Fruit fly (Drosophila melanogaster): ENCODE results near the gene CG43783.

Gene CG43783

DNA sequence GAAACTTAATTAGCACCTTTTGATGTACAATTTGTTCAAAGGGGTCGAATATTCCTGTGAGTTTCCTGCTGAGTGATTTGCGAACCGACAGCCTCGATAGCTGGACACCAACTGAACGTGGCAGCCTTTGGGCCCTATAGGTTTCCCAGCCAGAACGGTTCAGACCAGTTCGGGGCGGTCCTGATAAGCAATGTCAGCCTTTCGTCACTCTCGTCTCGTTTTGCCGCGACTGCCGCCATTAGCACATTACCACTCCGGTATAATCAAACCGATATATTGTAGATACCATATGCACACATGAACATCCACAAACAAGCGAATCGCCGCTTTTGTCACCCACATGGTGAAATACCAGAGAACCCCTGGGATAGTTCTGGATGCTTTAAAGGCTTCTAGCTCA, 49.0 kb downstream of the CG43783 start, which contains the start of gene TrpA1:
Gene TrpA1 (minus strand): TSS at position 101 of the 400 bp plus-strand sequence.
- TF ChIP-seq CG9139 (GFP tag; optimal IDR thresholded peaks at IDR 0.05), result no peak
- TF ChIP-seq Blimp-1 (GFP tag; optimal IDR thresholded peaks at IDR 0.05), result no peak
- no peak for TF ChIP-seq Ets21C (GFP tag; optimal IDR thresholded peaks at IDR 0.05)
- no peak for TF ChIP-seq CG3032 (tag; optimal IDR thresholded peaks at IDR 0.05)
- TF ChIP-seq topi (GFP tag; optimal IDR thresholded peaks at IDR 0.05), result no peak
- TF ChIP-seq CG34406 (GFP tag; optimal IDR thresholded peaks at IDR 0.05), result no peak
- no peak for TF ChIP-seq Sox102F (GFP tag; optimal IDR thresholded peaks at IDR 0.05)
- TF ChIP-seq OdsH (GFP tag; optimal IDR thresholded peaks at IDR 0.05), result no peak
- TF ChIP-seq CG8632 (GFP tag; optimal IDR thresholded peaks at IDR 0.05), result no peak
- no peak for TF ChIP-seq CG4318 (GFP tag; optimal IDR thresholded peaks at IDR 0.05)
- no peak for TF ChIP-seq Hr38 (GFP tag; optimal IDR thresholded peaks at IDR 0.05)

DNA sequence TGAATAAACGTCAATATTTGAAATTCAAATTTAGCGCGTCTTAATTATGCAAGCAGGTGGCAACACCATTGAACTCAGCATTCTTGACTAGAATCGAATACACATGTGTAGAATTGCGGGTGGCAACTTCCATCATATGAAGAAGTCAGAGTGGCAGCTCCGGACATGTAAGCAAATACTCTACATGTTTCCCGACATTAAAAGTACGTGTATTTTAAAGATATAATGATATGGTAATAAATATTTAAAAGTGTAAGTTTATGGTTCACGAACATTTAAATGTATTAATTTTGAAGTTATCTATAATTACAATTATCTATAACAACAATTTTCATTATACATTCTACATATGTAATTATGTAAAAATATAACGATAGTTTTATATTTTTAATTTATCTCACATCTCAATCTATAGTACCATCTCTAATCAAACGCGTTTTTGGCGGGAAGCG, 62.9 kb downstream of the CG43783 start, which contains the start of gene Mcm7:
Gene Mcm7 (plus strand): TSS at position 430 of the 452 bp plus-strand sequence.
- TF ChIP-seq fd59A (GFP tag; optimal IDR thresholded peaks at IDR 0.05) (no peak), CG15336 (GFP tag; IDR thresholded peaks at IDR 0.05) (no peak), Smox (GFP tag; optimal IDR thresholded peaks at IDR 0.05) (no peak), topi (GFP tag; optimal IDR thresholded peaks at IDR 0.05) (no peak), dac (GFP tag; optimal IDR thresholded peaks at IDR 0.05) (no peak), lz (GFP tag; optimal IDR thresholded peaks at IDR 0.05) (no peak), CG6808 (GFP tag; optimal IDR thresholded peaks at IDR 0.05) (no peak), CG6792 (GFP tag; optimal IDR thresholded peaks at IDR 0.05) (no peak), CG4318 (GFP tag; optimal IDR thresholded peaks at IDR 0.05) (no peak), CG32006 (GFP tag; optimal IDR thresholded peaks at IDR 0.05) (no peak), Eip75B (GFP tag; optimal IDR thresholded peaks at IDR 0.05) (no peak), CG6854 (GFP tag; optimal IDR thresholded peaks at IDR 0.05) (no peak), dsx (GFP tag; optimal IDR thresholded peaks at IDR 0.05; ENCODE audit: poor library complexity, severe bottlenecking) (no peak), CG9139 (GFP tag; optimal IDR thresholded peaks at IDR 0.05) (no peak), Met (GFP tag; optimal IDR thresholded peaks at IDR 0.05) (no peak)

DNA sequence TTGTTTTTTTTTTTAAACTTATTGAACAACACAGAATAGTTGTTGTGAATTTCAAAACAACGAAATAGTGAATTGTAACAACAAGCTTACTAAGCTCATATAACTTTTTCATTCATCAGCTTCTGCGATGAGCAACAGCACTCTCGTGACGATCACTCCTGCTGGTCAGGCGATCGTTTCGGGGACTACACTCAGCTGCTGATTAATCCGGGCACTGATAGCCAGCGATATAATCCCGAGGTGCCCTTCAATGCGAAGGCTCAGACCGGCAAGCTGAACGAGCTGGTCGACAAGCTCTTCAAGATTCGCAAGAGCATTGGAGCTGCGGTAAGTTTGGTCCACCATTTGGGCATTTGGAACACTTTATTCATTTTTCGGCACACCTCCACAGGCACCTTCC, 65.5 kb downstream of the CG43783 start, which contains the start of gene CG43169:
Gene CG43169 (minus strand): TSS at position 101 of the 400 bp plus-strand sequence.
- no peak for TF ChIP-seq CG6163 (GFP tag; IDR thresholded peaks at IDR 0.05)
- no peak for TF ChIP-seq dac (GFP tag; optimal IDR thresholded peaks at IDR 0.05)
- TF ChIP-seq CG3032 (tag; optimal IDR thresholded peaks at IDR 0.05), result no peak
- TF ChIP-seq Hr4 (GFP tag; optimal IDR thresholded peaks at IDR 0.05), result no peak
- TF ChIP-seq Hr39 (GFP tag; optimal IDR thresholded peaks at IDR 0.05), result no peak
- no peak for TF ChIP-seq CG15336 (GFP tag; IDR thresholded peaks at IDR 0.05)
- TF ChIP-seq CG6854 (GFP tag; optimal IDR thresholded peaks at IDR 0.05), result no peak
- no peak for TF ChIP-seq cyc (GFP tag; optimal IDR thresholded peaks at IDR 0.05)

Data from whole organism, prepupa.